Worm (Caenorhabditis elegans) whole organism, young adult: ENCODE measurements around the gene toh-1.

Experiments used
- C06A6.2 ChIP-seq: fragments of 200-800 bp; sonication (Bioruptor generic); conservative IDR thresholded peaks from 2 replicates; pipeline ENCODE4 v1.3.6; 2022; ENCODE audit warnings: missing genetic modification characterization, missing compliant biosample characterization
- D2030.7 ChIP-seq: fragments of 200-800 bp; sonication (Bioruptor generic); IDR thresholded peaks from 2 replicates; pipeline ENCODE4 v1.3.6; 2022; ENCODE audit warnings: missing genetic modification reagents, missing genetic modification characterization, missing compliant biosample characterization
- F10E7.11 ChIP-seq: sonication (generic microtip); optimal IDR thresholded peaks from 2 replicates; lab custom pipeline; 2017; ENCODE audit warnings: mild to moderate bottlenecking, missing genetic modification characterization, moderate library complexity, missing compliant biosample characterization
- F23B12.7 ChIP-seq: sonication (generic microtip); optimal IDR thresholded peaks from 2 replicates; lab custom pipeline; 2017; ENCODE audit warnings: missing genetic modification characterization, mild to moderate bottlenecking, missing compliant biosample characterization, antibody characterized with exemption, moderate library complexity; ENCODE audit not compliant: insufficient read depth
- F57C9.4 ChIP-seq: sonication (generic microtip); optimal IDR thresholded peaks from 2 replicates; lab custom pipeline; 2017; ENCODE audit warnings: mild to moderate bottlenecking, missing genetic modification characterization, missing compliant biosample characterization
- Y53F4B.3 ChIP-seq: fragments of 200-800 bp; sonication (Bioruptor generic); IDR thresholded peaks from 2 replicates; pipeline ENCODE4 v1.3.6; 2022; ENCODE audit warnings: missing genetic modification reagents, missing genetic modification characterization, missing compliant biosample characterization
- Y79H2A.3 ChIP-seq: fragments of 200-800 bp; sonication (Bioruptor generic); conservative IDR thresholded peaks from 2 replicates; pipeline ENCODE4 v1.3.6; 2022; ENCODE audit warnings: missing genetic modification reagents, missing genetic modification characterization, missing compliant biosample characterization
- Y95B8A.8 ChIP-seq: fragments of 200-800 bp; sonication (Bioruptor generic); IDR thresholded peaks from 2 replicates; pipeline ENCODE4 v1.3.6; 2022; ENCODE audit warnings: missing genetic modification reagents, missing genetic modification characterization, missing compliant biosample characterization
- ama-1 ChIP-seq, 3 experiments: fragments of 150-350 bp in 1 of 3; sonication (generic microtip) in 2 of 3; optimal IDR thresholded peaks; 2 replicates each; lab custom pipeline; 2014 to 2018; ENCODE audit warnings: missing biosample characterization in 2 of 3, missing genetic modification characterization in 2 of 3, missing genetic modification reagents in 2 of 3
- aptf-2 ChIP-seq: fragments of 200-800 bp; sonication (Bioruptor generic); conservative IDR thresholded peaks from 2 replicates; pipeline ENCODE4 v1.3.6; 2022; ENCODE audit warnings: missing genetic modification reagents, missing genetic modification characterization, missing compliant biosample characterization
- athp-1 ChIP-seq: sonication (generic microtip); optimal IDR thresholded peaks from 2 replicates; lab custom pipeline; 2017; ENCODE audit warnings: mild to moderate bottlenecking, missing genetic modification characterization, missing compliant biosample characterization
- attf-3 ChIP-seq: fragments of 200-800 bp; sonication (Bioruptor generic); conservative IDR thresholded peaks from 2 replicates; pipeline ENCODE4 v1.3.6; 2022; ENCODE audit warnings: missing genetic modification reagents, missing genetic modification characterization, missing compliant biosample characterization
- bed-1 ChIP-seq: fragments of 200-800 bp; sonication (Bioruptor generic); IDR thresholded peaks from 2 replicates; pipeline ENCODE4 v1.3.6; 2022; ENCODE audit warnings: missing genetic modification reagents, missing genetic modification characterization, missing compliant biosample characterization
- ceh-40 ChIP-seq: fragments of 200-800 bp; sonication (Bioruptor generic); IDR thresholded peaks from 2 replicates; pipeline ENCODE4 v1.3.6; 2022; ENCODE audit warnings: missing genetic modification characterization, missing compliant biosample characterization
- ceh-58 ChIP-seq: fragments of 200-800 bp; sonication (Bioruptor generic); IDR thresholded peaks from 2 replicates; pipeline ENCODE4 v1.3.6; 2022; ENCODE audit warnings: missing genetic modification characterization, missing compliant biosample characterization
- ceh-79 ChIP-seq: sonication (generic microtip); optimal IDR thresholded peaks from 2 replicates; lab custom pipeline; 2017; ENCODE audit warnings: mild to moderate bottlenecking, missing genetic modification characterization, missing compliant biosample characterization
- ceh-91 ChIP-seq: fragments of 200-800 bp; sonication (Bioruptor generic); IDR thresholded peaks from 2 replicates; pipeline ENCODE4 v1.3.6; 2022; ENCODE audit warnings: missing genetic modification reagents, missing genetic modification characterization, missing compliant biosample characterization
- chd-7 ChIP-seq: sonication (generic microtip); optimal IDR thresholded peaks from 2 replicates; lab custom pipeline; 2016; ENCODE audit warnings: mild to moderate bottlenecking, missing genetic modification characterization, moderate library complexity, missing compliant biosample characterization
- dox-1 ChIP-seq: fragments of 200-800 bp; sonication (Bioruptor generic); IDR thresholded peaks from 2 replicates; pipeline ENCODE4 v1.3.6; 2022; ENCODE audit warnings: missing genetic modification reagents, missing genetic modification characterization, missing compliant biosample characterization
- dpff-1 ChIP-seq: sonication (generic microtip); optimal IDR thresholded peaks from 2 replicates; lab custom pipeline; 2017; ENCODE audit warnings: mild to moderate bottlenecking, missing genetic modification characterization, missing compliant biosample characterization
- egl-18 ChIP-seq: fragments of 200-800 bp; sonication (Bioruptor generic); IDR thresholded peaks from 2 replicates; pipeline ENCODE4 v1.3.6; 2022; ENCODE audit warnings: missing genetic modification reagents, missing genetic modification characterization, missing compliant biosample characterization
- egrh-3 ChIP-seq: fragments of 200-800 bp; sonication (Bioruptor generic); IDR thresholded peaks from 2 replicates; pipeline ENCODE4 v1.3.6; 2022; ENCODE audit warnings: missing genetic modification reagents, missing genetic modification characterization, missing compliant biosample characterization
- hsf-1 ChIP-seq: fragments of 200-800 bp; sonication (Bioruptor generic); IDR thresholded peaks from 2 replicates; pipeline ENCODE4 v1.3.6; 2022; ENCODE audit warnings: missing genetic modification reagents, missing genetic modification characterization, missing compliant biosample characterization
- let-526 ChIP-seq: fragments of 200-800 bp; sonication (Bioruptor generic); IDR thresholded peaks from 2 replicates; pipeline ENCODE4 v1.3.6; 2022; ENCODE audit warnings: missing genetic modification reagents, missing genetic modification characterization, missing compliant biosample characterization
- lin-35 ChIP-seq, 3 experiments: fragments of 150-350 bp in 2 of 3; sonication (generic microtip) in 1 of 3; optimal IDR thresholded peaks; 2 replicates each; lab custom pipeline; 2014 to 2018; ENCODE audit warnings: missing biosample characterization in 3 of 3, missing genetic modification characterization in 3 of 3, missing genetic modification reagents in 3 of 3
- lsl-1 ChIP-seq: fragments of 200-800 bp; sonication (Bioruptor generic); optimal IDR thresholded peaks from 2 replicates; lab custom pipeline; 2018; ENCODE audit warnings: mild to moderate bottlenecking, missing genetic modification characterization, moderate library complexity, missing compliant biosample characterization
- lsy-27 ChIP-seq: sonication (generic microtip); optimal IDR thresholded peaks from 2 replicates; lab custom pipeline; 2017; ENCODE audit warnings: missing genetic modification characterization, mild to moderate bottlenecking, missing compliant biosample characterization, antibody characterized with exemption, missing genotype, borderline replicate concordance; ENCODE audit not compliant: insufficient read depth
- madf-6 ChIP-seq: fragments of 200-800 bp; sonication (Bioruptor generic); IDR thresholded peaks from 2 replicates; pipeline ENCODE4 v1.3.6; 2022; ENCODE audit warnings: missing genetic modification reagents, missing genetic modification characterization, missing compliant biosample characterization
- madf-8 ChIP-seq: fragments of 200-800 bp; sonication (Bioruptor generic); conservative IDR thresholded peaks from 2 replicates; pipeline ENCODE4 v1.3.6; 2022; ENCODE audit warnings: missing genetic modification reagents, missing genetic modification characterization, missing compliant biosample characterization
- nfya-1 ChIP-seq: sonication (generic microtip); optimal IDR thresholded peaks from 2 replicates; lab custom pipeline; 2017; ENCODE audit warnings: antibody characterized with exemption, missing compliant biosample characterization, missing genetic modification characterization, borderline replicate concordance; ENCODE audit not compliant: insufficient read depth
- nhr-120 ChIP-seq: fragments of 200-800 bp; sonication (Bioruptor generic); IDR thresholded peaks from 2 replicates; pipeline ENCODE4 v1.3.6; 2022; ENCODE audit warnings: missing genetic modification characterization, missing compliant biosample characterization
- nhr-80 ChIP-seq: sonication (generic microtip); optimal IDR thresholded peaks from 2 replicates; lab custom pipeline; 2016; ENCODE audit warnings: missing genetic modification characterization, missing compliant biosample characterization
- nhr-90 ChIP-seq: sonication (generic microtip); optimal IDR thresholded peaks from 2 replicates; lab custom pipeline; 2016; ENCODE audit warnings: missing genotype, mild to moderate bottlenecking, missing genetic modification characterization, missing compliant biosample characterization
- rcor-1 ChIP-seq: fragments of 200-800 bp; sonication (Bioruptor generic); IDR thresholded peaks from 2 replicates; pipeline ENCODE4 v1.3.6; 2022; ENCODE audit warnings: missing genetic modification reagents, missing genetic modification characterization, missing compliant biosample characterization
- snpc-1.1 ChIP-seq: sonication (generic microtip); optimal IDR thresholded peaks from 2 replicates; lab custom pipeline; 2017; ENCODE audit warnings: missing genetic modification characterization, mild to moderate bottlenecking, missing compliant biosample characterization, antibody characterized with exemption, moderate library complexity, missing genotype, missing genetic modification reagents; ENCODE audit not compliant: insufficient read depth
- snpc-1.3 ChIP-seq: sonication (generic microtip); optimal IDR thresholded peaks from 2 replicates; lab custom pipeline; 2017; ENCODE audit warnings: missing genetic modification characterization, mild to moderate bottlenecking, missing compliant biosample characterization, antibody characterized with exemption, moderate library complexity, missing genotype, missing genetic modification reagents; ENCODE audit not compliant: insufficient read depth
- snpc-3.4 ChIP-seq: sonication (generic microtip); optimal IDR thresholded peaks from 2 replicates; lab custom pipeline; 2017; ENCODE audit warnings: missing genetic modification characterization, mild to moderate bottlenecking, missing compliant biosample characterization, antibody characterized with exemption, moderate library complexity, missing genotype, missing genetic modification reagents
- snpc-4 ChIP-seq, 5 experiments: fragments of 150-350 bp in 1 of 5; sonication (generic microtip) in 4 of 5; optimal IDR thresholded peaks; 2 replicates each; lab custom pipeline; 2014 to 2018; ENCODE audit warnings: missing genetic modification characterization in 5 of 5, missing biosample characterization in 3 of 5, antibody characterized with exemption in 2 of 5, mild to moderate bottlenecking in 2 of 5, missing compliant biosample characterization in 2 of 5, missing genotype in 2 of 5, moderate library complexity in 2 of 5, missing genetic modification reagents in 1 of 5
- somi-1 ChIP-seq: fragments of 200-800 bp; sonication (Bioruptor generic); optimal IDR thresholded peaks from 2 replicates; lab custom pipeline; 2018; ENCODE audit warnings: mild to moderate bottlenecking, missing genetic modification characterization, missing compliant biosample characterization
- sptf-2 ChIP-seq: fragments of 200-800 bp; sonication (Bioruptor generic); optimal IDR thresholded peaks from 2 replicates; lab custom pipeline; 2018; ENCODE audit warnings: mild to moderate bottlenecking, missing genetic modification characterization, missing compliant biosample characterization
- tbp1 ChIP-seq: fragments of 200-800 bp; sonication (Bioruptor generic); optimal IDR thresholded peaks from 2 replicates; lab custom pipeline; 2018; ENCODE audit warnings: mild to moderate bottlenecking, missing genetic modification characterization, missing compliant biosample characterization
- unc-62 ChIP-seq: fragments of 150-350 bp; optimal IDR thresholded peaks from 2 replicates; lab custom pipeline; 2014; ENCODE audit warnings: missing biosample characterization, missing genetic modification reagents, missing genetic modification characterization
- zim-3 ChIP-seq: sonication (generic microtip); optimal IDR thresholded peaks from 2 replicates; lab custom pipeline; 2017; ENCODE audit warnings: mild to moderate bottlenecking, missing genetic modification characterization, moderate library complexity, missing compliant biosample characterization
- ztf-18 ChIP-seq: sonication (generic microtip); optimal IDR thresholded peaks from 2 replicates; lab custom pipeline; 2016; ENCODE audit warnings: missing genotype, mild to moderate bottlenecking, missing genetic modification characterization, missing compliant biosample characterization
- ztf-22 ChIP-seq: fragments of 200-800 bp; sonication (Bioruptor generic); optimal IDR thresholded peaks from 2 replicates; lab custom pipeline; 2018; ENCODE audit warnings: mild to moderate bottlenecking, missing genetic modification characterization, moderate library complexity, missing compliant biosample characterization
- ztf-25 ChIP-seq: fragments of 200-800 bp; sonication (Bioruptor generic); IDR thresholded peaks from 2 replicates; pipeline ENCODE4 v1.3.6; 2022; ENCODE audit warnings: missing genetic modification reagents, missing genetic modification characterization, missing compliant biosample characterization
- ztf-26 ChIP-seq: sonication (generic microtip); optimal IDR thresholded peaks from 2 replicates; lab custom pipeline; 2017; ENCODE audit warnings: missing genetic modification characterization, missing compliant biosample characterization

toh-1 gene

ce11 chrIII:3820134-3820533, 11.3 kb upstream of the toh-1 start (continued):
- TF ChIP-seq ztf-25 (GFP tag; lab: Robert Waterston, UW) (no peak), somi-1 (GFP tag; lab: Kevin White, UChicago) (no peak), ceh-91 (GFP tag; lab: Robert Waterston, UW) (no peak), aptf-2 (GFP tag; lab: Robert Waterston, UW) (no peak), F10E7.11 (tag; lab: Kevin White, UChicago) (no peak), ztf-26 (tag; lab: Kevin White, UChicago) (no peak), Y95B8A.8 (no peak), nfya-1 (tag; lab: Kevin White, UChicago) (no peak), chd-7 (no peak), nhr-80 (tag; lab: Kevin White, UChicago) (peak; percentile 77), snpc-3.4 (tag; lab: Kevin White, UChicago) (no peak), ceh-40 (GFP tag; lab: Robert Waterston, UW) (no peak), lsy-27 (tag; lab: Kevin White, UChicago) (no peak), athp-1 (tag; lab: Kevin White, UChicago) (no peak), tbp1 (no peak), D2030.7 (no peak), let-526 (no peak), bed-1 (GFP tag; lab: Robert Waterston, UW) (no peak), snpc-4 (GFP tag; optimal IDR thresholded peaks at IDR 0.05; lab: Kevin White, UChicago) (no peak), snpc-4 (tag; optimal IDR thresholded peaks at IDR 0.05; lab: Kevin White, UChicago) (peak in 3 of 4 experiments; percentile 8 to 67 (median 36)), madf-6 (GFP tag; lab: Robert Waterston, UW) (0 out of 2 replicates have a peak, but pooled peaks have one; percentile 16), ceh-79 (tag; lab: Kevin White, UChicago) (no peak), ztf-18 (tag; lab: Kevin White, UChicago) (peak; percentile 40), sptf-2 (GFP tag; lab: Kevin White, UChicago) (no peak), nhr-90 (no peak), nhr-120 (GFP tag; lab: Robert Waterston, UW) (no peak), snpc-1.3 (no peak), dox-1 (peak; percentile 80), F23B12.7 (tag; lab: Kevin White, UChicago) (no peak), madf-8 (GFP tag; lab: Robert Waterston, UW) (no peak), dpff-1 (tag; lab: Kevin White, UChicago) (no peak), C06A6.2 (GFP tag; lab: Robert Waterston, UW) (0 out of 2 replicates have a peak, but pooled peaks have one; percentile 26), egrh-3 (GFP tag; lab: Robert Waterston, UW) (0 out of 2 replicates have a peak, but pooled peaks have one; percentile 29), zim-3 (no peak), ztf-22 (no peak), snpc-1.1 (tag; lab: Kevin White, UChicago) (no peak), unc-62 (no peak), attf-3 (GFP tag; lab: Robert Waterston, UW) (0 out of 2 replicates have a peak, but pooled peaks have one; percentile 23), F57C9.4 (tag; lab: Kevin White, UChicago) (no peak), egl-18 (no peak), ceh-58 (GFP tag; lab: Robert Waterston, UW) (no peak), Y79H2A.3 (GFP tag; lab: Robert Waterston, UW) (no peak), hsf-1 (GFP tag; lab: Robert Waterston, UW) (no peak), rcor-1 (GFP tag; lab: Robert Waterston, UW) (peak; percentile 48), ama-1 (optimal IDR thresholded peaks at IDR 0.05; lab: Kevin White, UChicago) (no peak), ama-1 (GFP tag; optimal IDR thresholded peaks at IDR 0.05; lab: Kevin White, UChicago) (no peak), Y53F4B.3 (GFP tag; lab: Robert Waterston, UW) (no peak), lsl-1 (GFP tag; lab: Kevin White, UChicago) (no peak), lin-35 (GFP tag; optimal IDR thresholded peaks at IDR 0.05; lab: Kevin White, UChicago) (peak in 1 of 3 experiments; percentile 55)
